Worm (Caenorhabditis elegans) whole organism, L1 larva: ENCODE results near the gene srm-1.

ENCODE experiments used
- C34B4.2 ChIP-seq: sonication (generic microtip); optimal IDR thresholded peaks from 2 replicates; lab custom pipeline; 2017; ENCODE audit warnings: mild to moderate bottlenecking, missing genetic modification characterization, missing compliant biosample characterization
- F16B12.6 ChIP-seq: fragments of 150-350 bp; optimal IDR thresholded peaks from 2 replicates; lab custom pipeline; 2014; ENCODE audit warnings: missing biosample characterization, missing genetic modification characterization
- aly-2 ChIP-seq: fragments of 150-350 bp; optimal IDR thresholded peaks from 2 replicates; lab custom pipeline; 2014; ENCODE audit warnings: missing biosample characterization, missing genetic modification characterization
- ama-1 ChIP-seq: fragments of 150-350 bp; optimal IDR thresholded peaks from 2 replicates; lab custom pipeline; 2014
- elt-2 ChIP-seq: sonication (generic microtip); optimal IDR thresholded peaks from 2 replicates; lab custom pipeline; 2016; ENCODE audit warnings: missing genetic modification characterization, mild to moderate bottlenecking, inconsistent platforms, missing compliant biosample characterization, missing genetic modification reagents
- lin-39 ChIP-seq: fragments of 150-350 bp; optimal IDR thresholded peaks from 2 replicates; lab custom pipeline; 2014; ENCODE audit warnings: missing biosample characterization, missing genetic modification reagents, missing genetic modification characterization
- nhr-12 ChIP-seq: sonication (generic microtip); optimal IDR thresholded peaks from 2 replicates; lab custom pipeline; 2017; ENCODE audit warnings: missing biosample characterization, missing genetic modification characterization
- nhr-77 ChIP-seq: fragments of 150-350 bp; optimal IDR thresholded peaks from 2 replicates; lab custom pipeline; 2014; ENCODE audit warnings: missing biosample characterization, missing genetic modification characterization
- nhr-90 ChIP-seq: sonication (generic microtip); optimal IDR thresholded peaks from 2 replicates; lab custom pipeline; 2016; ENCODE audit warnings: mild to moderate bottlenecking, missing genetic modification characterization, missing compliant biosample characterization; ENCODE audit not compliant: poor library complexity
- pqm-1 ChIP-seq: sonication (generic microtip); optimal IDR thresholded peaks from 3 replicates; lab custom pipeline; 2017; ENCODE audit warnings: missing biosample characterization, missing genetic modification characterization
- skn-1 ChIP-seq: fragments of 150-350 bp; optimal IDR thresholded peaks from 2 replicates; lab custom pipeline; 2014; ENCODE audit warnings: missing biosample characterization, missing genetic modification characterization
- unc-98 ChIP-seq: fragments of 200-800 bp; sonication (Bioruptor generic); IDR thresholded peaks from 2 replicates; pipeline ENCODE4 v1.3.6; 2022; ENCODE audit warnings: missing genetic modification characterization, missing compliant biosample characterization
- ztf-4 ChIP-seq: fragments of 150-350 bp; optimal IDR thresholded peaks from 2 replicates; lab custom pipeline; 2014; ENCODE audit warnings: missing biosample characterization, missing genetic modification characterization

ce11 chrIV:4982477-4982876 lies 29.9 kb upstream of the srm-1 start, which contains the start of gene E03H12.4:
- no peak for TF ChIP-seq elt-2
- no peak for TF ChIP-seq skn-1
- TF ChIP-seq nhr-90 (tag; lab: Kevin White, UChicago) = no peak
- no peak for TF ChIP-seq lin-39 (tag; lab: Kevin White, UChicago)
- TF ChIP-seq C34B4.2 (tag; lab: Kevin White, UChicago) = no peak
- no peak for TF ChIP-seq aly-2 (tag; lab: Kevin White, UChicago)
- TF ChIP-seq nhr-77 (tag; lab: Kevin White, UChicago) = no peak
- TF ChIP-seq pqm-1 (tag; lab: Kevin White, UChicago) = no peak
- TF ChIP-seq nhr-12 (tag; lab: Kevin White, UChicago) = no peak
- TF ChIP-seq unc-98 (GFP tag; lab: Robert Waterston, UW) = no peak
- TF ChIP-seq ama-1 (lab: Kevin White, UChicago) = no peak
- TF ChIP-seq F16B12.6 (tag; lab: Kevin White, UChicago) = no peak
- TF ChIP-seq ztf-4 (tag; lab: Kevin White, UChicago) = no peak
